Worm (Caenorhabditis elegans) whole organism, L2 larva: Measurements from ENCODE around the gene fbxb-119.

ENCODE experiments used
- R02D3.7 ChIP-seq: fragments of 150-350 bp; optimal IDR thresholded peaks from 2 replicates; lab custom pipeline; 2014; ENCODE audit warnings: missing biosample characterization, missing genetic modification characterization
- Y55F3AM.14 ChIP-seq: fragments of 200-800 bp; sonication (Bioruptor generic); optimal IDR thresholded peaks from 2 replicates; lab custom pipeline; 2018; ENCODE audit warnings: mild to moderate bottlenecking, missing genetic modification characterization, missing compliant biosample characterization
- ZK546.5 ChIP-seq: sonication (generic microtip); optimal IDR thresholded peaks from 2 replicates; lab custom pipeline; 2017; ENCODE audit warnings: missing biosample characterization, missing genetic modification characterization
- alr-1 ChIP-seq: fragments of 150-350 bp; optimal IDR thresholded peaks from 2 replicates; lab custom pipeline; 2014; ENCODE audit warnings: missing biosample characterization, missing genetic modification characterization
- blmp-1 ChIP-seq: sonication (generic microtip); optimal IDR thresholded peaks from 2 replicates; lab custom pipeline; 2017; ENCODE audit warnings: missing genetic modification characterization, mild to moderate bottlenecking, missing compliant biosample characterization, antibody characterized with exemption, moderate library complexity; ENCODE audit not compliant: insufficient read depth
- ceh-16 ChIP-seq: fragments of 150-350 bp; optimal IDR thresholded peaks from 2 replicates; lab custom pipeline; 2014; ENCODE audit warnings: missing biosample characterization, missing genetic modification characterization
- ceh-82 ChIP-seq: fragments of 150-350 bp; optimal IDR thresholded peaks from 2 replicates; lab custom pipeline; 2014; ENCODE audit warnings: missing biosample characterization, missing genetic modification characterization
- elt-3 ChIP-seq: sonication (generic microtip); optimal IDR thresholded peaks from 2 replicates; lab custom pipeline; 2017; ENCODE audit warnings: missing biosample characterization, missing genetic modification characterization
- gmeb-1 ChIP-seq: fragments of 150-350 bp; optimal IDR thresholded peaks from 2 replicates; lab custom pipeline; 2014; ENCODE audit warnings: missing biosample characterization, missing genetic modification characterization
- lin-11 ChIP-seq: fragments of 150-350 bp; sonication (generic microtip); optimal IDR thresholded peaks from 2 replicates; lab custom pipeline; 2014; ENCODE audit warnings: missing biosample characterization, missing genetic modification characterization, inconsistent platforms, mixed read lengths
- lin-39 ChIP-seq: fragments of 150-350 bp; optimal IDR thresholded peaks from 2 replicates; lab custom pipeline; 2014; ENCODE audit warnings: missing biosample characterization, missing genetic modification reagents, missing genetic modification characterization
- lsy-2 ChIP-seq, 2 experiments: fragments of 150-350 bp in 1 of 2; sonication (generic microtip) in 1 of 2; optimal IDR thresholded peaks; 2 replicates each; lab custom pipeline; 2014 to 2017; ENCODE audit warnings: missing biosample characterization in 2 of 2, missing genetic modification characterization in 2 of 2
- mdl-1 ChIP-seq, 2 experiments: fragments of 150-350 bp in 1 of 2; sonication (generic microtip) in 1 of 2; optimal IDR thresholded peaks; 2 replicates each; lab custom pipeline; 2017; ENCODE audit warnings: missing biosample characterization in 2 of 2, missing genetic modification characterization in 2 of 2
- nhr-10 ChIP-seq: sonication (generic microtip); optimal IDR thresholded peaks from 2 replicates; lab custom pipeline; 2017; ENCODE audit warnings: missing biosample characterization, missing genetic modification characterization
- nhr-11 ChIP-seq: fragments of 150-350 bp; optimal IDR thresholded peaks from 2 replicates; lab custom pipeline; 2014; ENCODE audit warnings: missing biosample characterization, missing genetic modification characterization
- nhr-25 ChIP-seq: fragments of 150-350 bp; sonication (generic microtip); optimal IDR thresholded peaks from 3 replicates; lab custom pipeline; 2014; ENCODE audit warnings: missing biosample characterization, missing genetic modification characterization
- nhr-6 ChIP-seq: fragments of 150-350 bp; optimal IDR thresholded peaks from 2 replicates; lab custom pipeline; 2014; ENCODE audit warnings: missing biosample characterization, missing genetic modification characterization
- nhr-77 ChIP-seq: fragments of 150-350 bp; optimal IDR thresholded peaks from 2 replicates; lab custom pipeline; 2014; ENCODE audit warnings: missing biosample characterization, missing genetic modification characterization
- peb-1 ChIP-seq: fragments of 150-350 bp; optimal IDR thresholded peaks from 2 replicates; lab custom pipeline; 2014; ENCODE audit warnings: missing biosample characterization, missing genetic modification characterization
- sem-4 ChIP-seq: fragments of 150-350 bp; optimal IDR thresholded peaks from 2 replicates; lab custom pipeline; 2014; ENCODE audit warnings: missing biosample characterization, missing genetic modification reagents, missing genetic modification characterization
- sma-9 ChIP-seq, 2 experiments: fragments of 150-350 bp in 1 of 2; sonication (generic microtip) in 1 of 2; optimal IDR thresholded peaks; 2 replicates each; lab custom pipeline; 2014 to 2016; ENCODE audit warnings: missing genetic modification characterization in 2 of 2, mild to moderate bottlenecking in 1 of 2, missing biosample characterization in 1 of 2, missing compliant biosample characterization in 1 of 2, missing genetic modification reagents in 1 of 2, moderate library complexity in 1 of 2
- unc-39 ChIP-seq: fragments of 150-350 bp; optimal IDR thresholded peaks from 2 replicates; lab custom pipeline; 2014; ENCODE audit warnings: missing biosample characterization, missing genetic modification characterization
- unc-55 ChIP-seq: fragments of 150-350 bp; sonication (generic microtip); optimal IDR thresholded peaks from 3 replicates; lab custom pipeline; 2014; ENCODE audit warnings: missing biosample characterization, missing genetic modification reagents, missing genetic modification characterization
- unc-62 ChIP-seq: fragments of 150-350 bp; optimal IDR thresholded peaks from 2 replicates; lab custom pipeline; 2014; ENCODE audit warnings: missing biosample characterization, missing genetic modification reagents, missing genetic modification characterization
- ztf-1 ChIP-seq: fragments of 200-800 bp; sonication (Bioruptor generic); conservative IDR thresholded peaks from 2 replicates; pipeline ENCODE4 v1.3.6; 2022; ENCODE audit warnings: missing genetic modification characterization, missing compliant biosample characterization
- ztf-11 ChIP-seq: sonication (generic microtip); optimal IDR thresholded peaks from 2 replicates; lab custom pipeline; 2017; ENCODE audit warnings: missing biosample characterization, missing genetic modification characterization
- ztf-4 ChIP-seq: fragments of 150-350 bp; optimal IDR thresholded peaks from 2 replicates; lab custom pipeline; 2014; ENCODE audit warnings: missing biosample characterization, missing genetic modification characterization

The fbxb-119 gene

ce11 chrV:18355742-18356141, 37.3 kb downstream of the fbxb-119 start, which contains the start of gene C08E8.2:
TSS of gene C08E8.2 (minus strand) at chrV:18355842.
- TF ChIP-seq ztf-1 (GFP tag; lab: Robert Waterston, UW): no peak
- TF ChIP-seq unc-55 (GFP tag; lab: Kevin White, UChicago): no peak
- no peak for TF ChIP-seq Y55F3AM.14
- TF ChIP-seq R02D3.7 (tag; lab: Kevin White, UChicago): no peak
- no peak for TF ChIP-seq elt-3
- TF ChIP-seq lin-39 (tag; lab: Kevin White, UChicago): no peak
- TF ChIP-seq alr-1 (tag; lab: Kevin White, UChicago): no peak
- no peak for TF ChIP-seq lin-11
- TF ChIP-seq unc-62 (GFP tag; lab: Kevin White, UChicago): no peak
- no peak for TF ChIP-seq sma-9 (GFP tag; optimal IDR thresholded peaks at IDR 0.05; lab: Kevin White, UChicago)
- TF ChIP-seq sma-9 (tag; optimal IDR thresholded peaks at IDR 0.05; lab: Kevin White, UChicago): no peak
- no peak for TF ChIP-seq nhr-11 (tag; lab: Kevin White, UChicago)
- TF ChIP-seq unc-39 (tag; lab: Kevin White, UChicago): no peak
- no peak for TF ChIP-seq nhr-77 (tag; lab: Kevin White, UChicago)
- no peak for TF ChIP-seq sem-4 (tag; lab: Kevin White, UChicago)

ce11 chrV:18359888-18360287, 41.5 kb downstream of the fbxb-119 start, which contains the start of gene C08E8.5:
TSS of gene C08E8.5 (minus strand) at chrV:18359988.
- TF ChIP-seq nhr-77 (tag; lab: Kevin White, UChicago): no peak
- TF ChIP-seq R02D3.7 (tag; lab: Kevin White, UChicago): no peak
- TF ChIP-seq lsy-2 (tag; optimal IDR thresholded peaks at IDR 0.05; lab: Kevin White, UChicago): no peak
- no peak for TF ChIP-seq unc-55 (GFP tag; lab: Kevin White, UChicago)
- no peak for TF ChIP-seq blmp-1 (tag; lab: Kevin White, UChicago)
- TF ChIP-seq ZK546.5 (tag; lab: Kevin White, UChicago): no peak
- TF ChIP-seq gmeb-1 (tag; lab: Kevin White, UChicago): no peak
- TF ChIP-seq lin-39 (tag; lab: Kevin White, UChicago): no peak
- TF ChIP-seq peb-1 (tag; lab: Kevin White, UChicago): no peak
- TF ChIP-seq sma-9 (GFP tag; optimal IDR thresholded peaks at IDR 0.05; lab: Kevin White, UChicago): no peak
- no peak for TF ChIP-seq sma-9 (tag; optimal IDR thresholded peaks at IDR 0.05; lab: Kevin White, UChicago)
- TF ChIP-seq nhr-11 (tag; lab: Kevin White, UChicago): no peak
- no peak for TF ChIP-seq nhr-25
- TF ChIP-seq nhr-6 (tag; lab: Kevin White, UChicago): no peak

DNA sequence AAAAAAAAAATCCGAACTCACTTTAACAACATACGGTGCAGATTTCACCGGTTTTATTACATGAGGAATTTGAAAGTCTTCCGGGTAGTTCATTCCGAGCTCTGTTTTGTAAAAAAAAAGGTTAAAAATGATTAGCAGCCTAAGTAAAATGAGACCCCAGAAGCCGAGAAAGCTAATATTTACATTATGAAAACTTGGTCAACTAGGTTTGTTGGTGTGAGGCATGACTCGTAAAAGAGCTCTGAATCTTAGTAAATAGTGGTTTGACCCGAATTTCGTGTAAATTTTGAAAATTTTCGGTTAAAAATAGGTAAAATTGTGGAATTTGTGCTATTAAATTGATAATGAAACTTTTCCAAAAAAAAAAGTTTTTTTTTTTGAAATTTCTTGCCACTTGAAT, 44.0 kb downstream of the fbxb-119 start, which contains the start of gene C08E8.1:
Gene C08E8.1, minus strand, starts transcription at position 101 of the 400 bp plus-strand sequence.
- no peak for TF ChIP-seq unc-55 (GFP tag; lab: Kevin White, UChicago)
- TF ChIP-seq ztf-11: no peak
- no peak for TF ChIP-seq mdl-1 (tag; optimal IDR thresholded peaks at IDR 0.05; lab: Kevin White, UChicago)
- TF ChIP-seq ztf-4: no peak
- TF ChIP-seq lsy-2 (tag; optimal IDR thresholded peaks at IDR 0.05; lab: Kevin White, UChicago): no peak
- no peak for TF ChIP-seq nhr-25

DNA sequence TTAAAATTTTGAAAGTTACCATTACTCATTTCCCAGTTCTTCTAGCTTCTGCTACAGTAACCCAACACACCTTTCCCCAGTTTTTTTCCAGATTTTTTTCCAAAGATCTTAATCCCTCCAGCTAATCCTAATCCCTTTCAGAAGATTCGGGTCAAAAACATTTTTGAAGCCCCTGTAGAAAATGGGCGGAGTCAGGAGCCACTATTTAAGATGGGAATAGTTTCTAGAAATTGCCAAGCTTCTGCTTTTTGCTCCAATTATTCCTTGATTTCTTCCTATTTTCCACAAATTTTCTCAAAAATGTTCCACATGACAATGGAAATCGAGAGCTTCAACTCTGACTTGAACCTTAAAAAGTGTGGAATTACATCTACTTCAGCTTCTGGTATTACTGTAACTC, 46.1 kb downstream of the fbxb-119 start, which contains the start of gene C08E8.9:
Gene C08E8.9, plus strand, starts transcription at position 301 of the 400 bp plus-strand sequence.
- TF ChIP-seq ceh-82 (tag; lab: Kevin White, UChicago) (no peak), R02D3.7 (tag; lab: Kevin White, UChicago) (no peak), elt-3 (no peak), ceh-16 (tag; lab: Kevin White, UChicago) (no peak), nhr-77 (tag; lab: Kevin White, UChicago) (no peak), unc-62 (GFP tag; lab: Kevin White, UChicago) (no peak)
- TF ChIP-seq, all 48 proteins: peak for 0

- TF ChIP-seq nhr-10 (no peak), mdl-1 (tag; optimal IDR thresholded peaks at IDR 0.05; lab: Kevin White, UChicago) (no peak), lin-11 (no peak), R02D3.7 (tag; lab: Kevin White, UChicago) (no peak)
- TF ChIP-seq, all 48 proteins: peak for 0
Measured at ce11 chrV:18368322-18368721, 49.9 kb downstream of the fbxb-119 start, which contains the start of gene C08E8.6. TSS of gene C08E8.6 (minus strand) at chrV:18368422.
